Fruit fly (Drosophila melanogaster): ENCODE data around the gene Nepl17.

The Nepl17 gene

dm6 chr3R:28904174-28904573, 31.5 kb downstream of the Nepl17 start (continued):
- TF ChIP-seq CG11247 (GFP tag; IDR thresholded peaks at IDR 0.05), result 0 out of 2 replicates have a peak, but pooled peaks have one; percentile 16
- no peak for TF ChIP-seq p53 (GFP tag; optimal IDR thresholded peaks at IDR 0.05)
- no peak for TF ChIP-seq CG6813 (GFP tag; optimal IDR thresholded peaks at IDR 0.05)
- no peak for TF ChIP-seq Lim3 (GFP tag; IDR thresholded peaks at IDR 0.05)
- TF ChIP-seq CG6254 (GFP tag; optimal IDR thresholded peaks at IDR 0.05), result no peak
- no peak for TF ChIP-seq btn (GFP tag; optimal IDR thresholded peaks at IDR 0.05)
- peak; percentile 60; the same call in 1 of the 2 replicates for TF ChIP-seq Ptx1 (GFP tag; IDR thresholded peaks at IDR 0.05)
- no peak; the same call in 1 of the 2 replicates for TF ChIP-seq CG1024 (GFP tag; IDR thresholded peaks at IDR 0.05)
- TF ChIP-seq CG9437 (GFP tag; optimal IDR thresholded peaks at IDR 0.05), result no peak
- TF ChIP-seq lbe (GFP tag; optimal IDR thresholded peaks at IDR 0.05), result no peak
- peak; percentile 22; the same call in 1 of the 2 replicates for TF ChIP-seq Ada2b (GFP tag; IDR thresholded peaks at IDR 0.05)
- no peak for TF ChIP-seq ftz-f1 (GFP tag; optimal IDR thresholded peaks at IDR 0.05)
- TF ChIP-seq Mrtf (GFP tag; IDR thresholded peaks at IDR 0.05), result no peak
- no peak for TF ChIP-seq CG16815 (GFP tag; optimal IDR thresholded peaks at IDR 0.05)
- peak; percentile 44; the same call in 1 of the 2 replicates for TF ChIP-seq CG14667 (GFP tag; IDR thresholded peaks at IDR 0.05)
- no peak for TF ChIP-seq Lhr (GFP tag; optimal IDR thresholded peaks at IDR 0.05)
- TF ChIP-seq Dad (GFP tag; optimal IDR thresholded peaks at IDR 0.05), result no peak
- TF ChIP-seq CG7928 (GFP tag; optimal IDR thresholded peaks at IDR 0.05), result no peak
- no peak for TF ChIP-seq Vsx1 (GFP tag; optimal IDR thresholded peaks at IDR 0.05)
- TF ChIP-seq CG15479 (GFP tag; optimal IDR thresholded peaks at IDR 0.05), result no peak
- peak; percentile 70 for TF ChIP-seq unpg (GFP tag; optimal IDR thresholded peaks at IDR 0.05)
- TF ChIP-seq CG7786 (GFP tag; optimal IDR thresholded peaks at IDR 0.05), result no peak
- TF ChIP-seq Dll (GFP tag; IDR thresholded peaks at IDR 0.05; ENCODE audit: partially characterized antibody), result no peak
- TF ChIP-seq Ravus (GFP tag; IDR thresholded peaks at IDR 0.05), result no peak
- peak; percentile 49 for TF ChIP-seq HLH3B (GFP tag; IDR thresholded peaks at IDR 0.05)
- TF ChIP-seq Neu2 (GFP tag; optimal IDR thresholded peaks at IDR 0.05; ENCODE audit: borderline replicate concordance), result no peak
- no peak for TF ChIP-seq luna (GFP tag; optimal IDR thresholded peaks at IDR 0.05)
- peak; percentile 61 for TF ChIP-seq Rfx (GFP tag; IDR thresholded peaks at IDR 0.05)
- no peak for TF ChIP-seq Bteb2 (GFP tag; optimal IDR thresholded peaks at IDR 0.05)
- peak; percentile 1 for TF ChIP-seq Deaf1 (tag; optimal IDR thresholded peaks at IDR 0.05)
- no peak for TF ChIP-seq Pdp1 (GFP tag; optimal IDR thresholded peaks at IDR 0.05)
- no peak for TF ChIP-seq tx (GFP tag; optimal IDR thresholded peaks at IDR 0.05)
- TF ChIP-seq emc (GFP tag; optimal IDR thresholded peaks at IDR 0.05), result no peak
- TF ChIP-seq Xrp1 (GFP tag; IDR thresholded peaks at IDR 0.05), result peak; percentile 62; the same call in 1 of the 2 replicates
- no peak for TF ChIP-seq CG1529 (GFP tag; optimal IDR thresholded peaks at IDR 0.05)
- TF ChIP-seq CG7963 (GFP tag; IDR thresholded peaks at IDR 0.05; ENCODE audit: partially characterized antibody), result no peak
- no peak for TF ChIP-seq grn (GFP tag; optimal IDR thresholded peaks at IDR 0.05)
- TF ChIP-seq H2.0 (GFP tag; IDR thresholded peaks at IDR 0.05), result peak; percentile 9; the same call in 1 of the 2 replicates
- no peak for TF ChIP-seq salm (tag; optimal IDR thresholded peaks at IDR 0.05)
- no peak for TF ChIP-seq CG18764 (GFP tag; optimal IDR thresholded peaks at IDR 0.05)
- no peak; the same call in 1 of the 2 replicates for TF ChIP-seq dati (GFP tag; IDR thresholded peaks at IDR 0.05)
- no peak for TF ChIP-seq CG13775 (GFP tag; optimal IDR thresholded peaks at IDR 0.05)
- TF ChIP-seq tgo (GFP tag; IDR thresholded peaks at IDR 0.05), result peak; percentile 70
- no peak for TF ChIP-seq stwl (tag; optimal IDR thresholded peaks at IDR 0.05)
- TF ChIP-seq CG4424 (GFP tag; optimal IDR thresholded peaks at IDR 0.05), result peak; percentile 44
- no peak for TF ChIP-seq Bgb (GFP tag; IDR thresholded peaks at IDR 0.05; ENCODE audit: partially characterized antibody)
- no peak for TF ChIP-seq CG4360 (GFP tag; IDR thresholded peaks at IDR 0.05)
- no peak for TF ChIP-seq cwo (GFP tag; optimal IDR thresholded peaks at IDR 0.05)
- TF ChIP-seq CG4707 (GFP tag; optimal IDR thresholded peaks at IDR 0.05), result no peak
- no peak for TF ChIP-seq CG16813 (GFP tag; IDR thresholded peaks at IDR 0.05; ENCODE audit: partially characterized antibody)
- no peak for TF ChIP-seq MESR4 (GFP tag; optimal IDR thresholded peaks at IDR 0.05)
